Fruit fly (Drosophila melanogaster) whole organism, embryonic: Measurements from ENCODE around the gene CG1774.

Experiments used
- ATbp ChIP-seq: fragments of 200-800 bp; sonication (Bioruptor generic); optimal IDR thresholded peaks from 2 replicates; lab custom pipeline; 2017; ENCODE audit warnings: missing biosample characterization, mild to moderate bottlenecking, missing genetic modification characterization, missing genetic modification reagents
- Atf3 ChIP-seq: fragments of 200-800 bp; sonication (Bioruptor generic); optimal IDR thresholded peaks from 3 replicates; lab custom pipeline; 2016; ENCODE audit warnings: missing biosample characterization, missing genetic modification characterization
- CG10543 ChIP-seq: fragments of 200-800 bp; sonication (Bioruptor generic); optimal IDR thresholded peaks from 3 replicates; lab custom pipeline; 2017; ENCODE audit warnings: missing biosample characterization, mild to moderate bottlenecking, missing genetic modification characterization, moderate library complexity
- CG10565 ChIP-seq: fragments of 200-800 bp; sonication (Bioruptor generic); optimal IDR thresholded peaks from 3 replicates; lab custom pipeline; 2016; ENCODE audit warnings: missing biosample characterization, mild to moderate bottlenecking, missing genetic modification characterization
- CG11504 ChIP-seq: fragments of 200-800 bp; sonication (Bioruptor generic); optimal IDR thresholded peaks from 3 replicates; lab custom pipeline; 2019; ENCODE audit warnings: missing biosample characterization, mild to moderate bottlenecking, missing genetic modification characterization, moderate library complexity
- CG11723 ChIP-seq: fragments of 200-800 bp; sonication (Bioruptor generic); optimal IDR thresholded peaks from 2 replicates; lab custom pipeline; 2017; ENCODE audit warnings: missing biosample characterization, mild to moderate bottlenecking, missing genetic modification characterization
- CG12155 ChIP-seq: fragments of 200-800 bp; sonication (Bioruptor generic); optimal IDR thresholded peaks from 3 replicates; lab custom pipeline; 2016; ENCODE audit warnings: missing biosample characterization, missing genetic modification characterization
- CG17385 ChIP-seq: fragments of 200-800 bp; sonication (Bioruptor generic); optimal IDR thresholded peaks from 3 replicates; lab custom pipeline; 2018; ENCODE audit warnings: missing biosample characterization, mild to moderate bottlenecking, missing genetic modification characterization
- CG17568 ChIP-seq: fragments of 200-800 bp; sonication (Bioruptor generic); optimal IDR thresholded peaks from 2 replicates; lab custom pipeline; 2018; ENCODE audit warnings: missing biosample characterization, mild to moderate bottlenecking, missing genetic modification characterization, moderate library complexity
- CG2129 ChIP-seq: fragments of 200-800 bp; sonication (Bioruptor generic); IDR thresholded peaks from 2 replicates; pipeline ENCODE4 v1.3.6; 2022; ENCODE audit warnings: missing biosample characterization, missing genetic modification characterization; ENCODE audit not compliant: partially characterized antibody
- CG2875 ChIP-seq: fragments of 200-800 bp; sonication (Bioruptor generic); optimal IDR thresholded peaks from 2 replicates; lab custom pipeline; 2017; ENCODE audit warnings: missing biosample characterization, mild to moderate bottlenecking, missing genetic modification characterization, missing genetic modification reagents
- CG33557 ChIP-seq: fragments of 200-800 bp; sonication (Bioruptor generic); optimal IDR thresholded peaks from 2 replicates; lab custom pipeline; 2019; ENCODE audit warnings: missing biosample characterization, mild to moderate bottlenecking, missing genetic modification characterization, moderate library complexity
- CG4360 ChIP-seq: fragments of 200-800 bp; sonication (Bioruptor generic); IDR thresholded peaks from 2 replicates; pipeline ENCODE4 v1.3.6; 2022; ENCODE audit warnings: missing biosample characterization, missing genetic modification characterization
- CG6765 ChIP-seq: fragments of 200-800 bp; sonication (Bioruptor generic); optimal IDR thresholded peaks from 3 replicates; lab custom pipeline; 2017; ENCODE audit warnings: missing biosample characterization, mild to moderate bottlenecking, missing genetic modification characterization
- CG7963 ChIP-seq: fragments of 200-800 bp; sonication (Bioruptor generic); IDR thresholded peaks from 3 replicates; pipeline ENCODE4 v1.3.6; 2022; ENCODE audit warnings: missing biosample characterization, missing genetic modification characterization; ENCODE audit not compliant: partially characterized antibody
- CG8924 ChIP-seq: fragments of 200-800 bp; optimal IDR thresholded peaks from 3 replicates; lab custom pipeline; 2019; ENCODE audit warnings: missing biosample characterization, mild to moderate bottlenecking, missing genetic modification characterization, moderate library complexity
- CG9932 ChIP-seq: fragments of 200-800 bp; sonication (Bioruptor generic); IDR thresholded peaks from 2 replicates; pipeline ENCODE4 v1.3.6; 2022; ENCODE audit warnings: missing biosample characterization, missing genetic modification characterization
- Deaf1 ChIP-seq: fragments of 200-800 bp; optimal IDR thresholded peaks from 3 replicates; lab custom pipeline; 2019; ENCODE audit warnings: missing biosample characterization, mild to moderate bottlenecking, missing genetic modification characterization, moderate library complexity
- Eip74EF ChIP-seq, 2 experiments: fragments of 200-800 bp in 1 of 2; fragments of >200 bp in 1 of 2; sonication (Bioruptor generic) in 1 of 2; optimal IDR thresholded peaks; 2 replicates each; lab custom pipeline; 2017 to 2019; ENCODE audit warnings: missing biosample characterization in 2 of 2, missing genetic modification characterization in 2 of 2, mild to moderate bottlenecking in 1 of 2, moderate library complexity in 1 of 2
- Hmr ChIP-seq: fragments of 200-800 bp; sonication (Bioruptor generic); optimal IDR thresholded peaks from 3 replicates; lab custom pipeline; 2017; ENCODE audit warnings: mild to moderate bottlenecking, missing biosample characterization, missing genetic modification reagents, missing genetic modification characterization
- Jarid2 ChIP-seq: fragments of 200-800 bp; sonication (Bioruptor generic); optimal IDR thresholded peaks from 3 replicates; lab custom pipeline; 2017; ENCODE audit warnings: mild to moderate bottlenecking, missing biosample characterization, missing genetic modification reagents, missing genetic modification characterization
- MTF-1 ChIP-seq: fragments of 200-800 bp; sonication (Bioruptor generic); optimal IDR thresholded peaks from 2 replicates; lab custom pipeline; 2018; ENCODE audit warnings: missing biosample characterization, mild to moderate bottlenecking, missing genetic modification characterization, borderline replicate concordance
- NC2β ChIP-seq: fragments of 200-800 bp; sonication (Bioruptor generic); optimal IDR thresholded peaks from 2 replicates; lab custom pipeline; 2016; ENCODE audit warnings: missing biosample characterization, missing genetic modification characterization
- Nf-YB ChIP-seq: fragments of 200-800 bp; sonication (Bioruptor generic); optimal IDR thresholded peaks from 3 replicates; lab custom pipeline; 2019; ENCODE audit warnings: missing biosample characterization, mild to moderate bottlenecking, missing genetic modification characterization, moderate library complexity
- Nf-YC ChIP-seq: fragments of 200-800 bp; optimal IDR thresholded peaks from 3 replicates; lab custom pipeline; 2019; ENCODE audit warnings: missing biosample characterization, mild to moderate bottlenecking, missing genetic modification characterization, moderate library complexity
- Rx ChIP-seq: fragments of 200-800 bp; sonication (Bioruptor generic); IDR thresholded peaks from 2 replicates; pipeline ENCODE4 v1.3.6; 2022; ENCODE audit warnings: missing biosample characterization, missing genetic modification characterization
- bsh ChIP-seq, 2 experiments: fragments of 200-800 bp; sonication (Bioruptor generic); optimal IDR thresholded peaks; 2 replicates each; lab custom pipeline; 2017 to 2018; ENCODE audit warnings: mild to moderate bottlenecking in 2 of 2, missing biosample characterization in 2 of 2, missing genetic modification characterization in 2 of 2, moderate library complexity in 1 of 2
- cad ChIP-seq: fragments of >200 bp; optimal IDR thresholded peaks from 2 replicates; lab custom pipeline; 2017; ENCODE audit warnings: missing biosample characterization, missing genetic modification characterization
- cg ChIP-seq: fragments of 200-800 bp; sonication (Bioruptor generic); optimal IDR thresholded peaks from 3 replicates; lab custom pipeline; 2019; ENCODE audit warnings: missing biosample characterization, mild to moderate bottlenecking, missing genetic modification characterization, moderate library complexity
- crc ChIP-seq: fragments of 200-800 bp; sonication (Bioruptor generic); optimal IDR thresholded peaks from 2 replicates; lab custom pipeline; 2016; ENCODE audit warnings: missing biosample characterization, missing genetic modification characterization
- danr ChIP-seq: fragments of 200-800 bp; sonication (Bioruptor generic); IDR thresholded peaks from 2 replicates; pipeline ENCODE4 v1.3.6; 2022; ENCODE audit warnings: missing biosample characterization, missing genetic modification characterization
- dati ChIP-seq: fragments of 200-800 bp; sonication (Bioruptor generic); IDR thresholded peaks from 2 replicates; pipeline ENCODE4 v1.3.6; 2022; ENCODE audit warnings: missing biosample characterization, missing genetic modification characterization
- fd64A ChIP-seq: fragments of 200-800 bp; sonication (Bioruptor generic); optimal IDR thresholded peaks from 3 replicates; lab custom pipeline; 2018; ENCODE audit warnings: missing biosample characterization, mild to moderate bottlenecking, missing genetic modification characterization
- grau ChIP-seq: fragments of 200-800 bp; optimal IDR thresholded peaks from 3 replicates; lab custom pipeline; 2019; ENCODE audit warnings: missing biosample characterization, mild to moderate bottlenecking, missing genetic modification characterization, moderate library complexity
- jigr1 ChIP-seq: fragments of 200-800 bp; sonication (Bioruptor generic); IDR thresholded peaks from 3 replicates; pipeline ENCODE4 v1.3.6; 2022; ENCODE audit warnings: missing biosample characterization, missing genetic modification characterization
- kah ChIP-seq: fragments of 200-800 bp; sonication (Bioruptor generic); optimal IDR thresholded peaks from 2 replicates; lab custom pipeline; 2018; ENCODE audit warnings: missing biosample characterization, mild to moderate bottlenecking, missing genetic modification characterization
- lbe ChIP-seq: fragments of 200-800 bp; sonication (Bioruptor generic); optimal IDR thresholded peaks from 2 replicates; lab custom pipeline; 2016; ENCODE audit warnings: missing biosample characterization, mild to moderate bottlenecking, missing genetic modification characterization
- lmd ChIP-seq: fragments of 200-800 bp; sonication (Bioruptor generic); IDR thresholded peaks from 2 replicates; pipeline ENCODE4 v1.3.6; 2022; ENCODE audit warnings: missing biosample characterization, missing genetic modification characterization
- lola ChIP-seq, 3 experiments: fragments of >200 bp in 2 of 3; fragments of 200-800 bp in 1 of 3; sonication (Bioruptor generic) in 1 of 3; optimal IDR thresholded peaks; 2 replicates each; lab custom pipeline; 2017 to 2019; ENCODE audit warnings: missing biosample characterization in 3 of 3, missing genetic modification characterization in 3 of 3, mild to moderate bottlenecking in 1 of 3, moderate library complexity in 1 of 3
- sd ChIP-seq: fragments of 200-800 bp; sonication (Bioruptor generic); optimal IDR thresholded peaks from 3 replicates; lab custom pipeline; 2018; ENCODE audit warnings: missing biosample characterization, mild to moderate bottlenecking, missing genetic modification characterization, moderate library complexity
- sens ChIP-seq: fragments of 200-800 bp; sonication (Bioruptor generic); peaks from one replicate; lab custom pipeline; 2016; ENCODE audit warnings: missing biosample characterization, missing genetic modification characterization
- sr ChIP-seq: fragments of 200-800 bp; sonication (Bioruptor generic); IDR thresholded peaks from 3 replicates; pipeline ENCODE4 v1.3.6; 2022; ENCODE audit warnings: missing biosample characterization, missing genetic modification characterization
- ssp ChIP-seq: fragments of 200-800 bp; sonication (Bioruptor generic); IDR thresholded peaks from 2 replicates; pipeline ENCODE4 v1.3.6; 2022; ENCODE audit warnings: missing biosample characterization, missing genetic modification characterization
- stc ChIP-seq: fragments of 200-800 bp; sonication (Bioruptor generic); IDR thresholded peaks from 2 replicates; pipeline ENCODE4 v1.3.6; 2022; ENCODE audit warnings: missing biosample characterization, missing genetic modification characterization
- wdn ChIP-seq: fragments of 200-800 bp; sonication (Bioruptor generic); IDR thresholded peaks from 2 replicates; pipeline ENCODE4 v1.3.6; 2022; ENCODE audit warnings: missing biosample characterization, missing genetic modification characterization
- wek ChIP-seq: fragments of 200-800 bp; sonication (Bioruptor generic); optimal IDR thresholded peaks from 3 replicates; lab custom pipeline; 2018; ENCODE audit warnings: missing biosample characterization, mild to moderate bottlenecking, missing genetic modification characterization, moderate library complexity
- zf30C ChIP-seq: fragments of 200-800 bp; sonication (Bioruptor generic); optimal IDR thresholded peaks from 3 replicates; lab custom pipeline; 2018; ENCODE audit warnings: missing biosample characterization, mild to moderate bottlenecking, missing genetic modification characterization
- zfh2 ChIP-seq: fragments of 200-800 bp; sonication (Bioruptor generic); optimal IDR thresholded peaks from 2 replicates; lab custom pipeline; 2016; ENCODE audit warnings: missing biosample characterization, missing genetic modification characterization

The CG1774 gene

DNA sequence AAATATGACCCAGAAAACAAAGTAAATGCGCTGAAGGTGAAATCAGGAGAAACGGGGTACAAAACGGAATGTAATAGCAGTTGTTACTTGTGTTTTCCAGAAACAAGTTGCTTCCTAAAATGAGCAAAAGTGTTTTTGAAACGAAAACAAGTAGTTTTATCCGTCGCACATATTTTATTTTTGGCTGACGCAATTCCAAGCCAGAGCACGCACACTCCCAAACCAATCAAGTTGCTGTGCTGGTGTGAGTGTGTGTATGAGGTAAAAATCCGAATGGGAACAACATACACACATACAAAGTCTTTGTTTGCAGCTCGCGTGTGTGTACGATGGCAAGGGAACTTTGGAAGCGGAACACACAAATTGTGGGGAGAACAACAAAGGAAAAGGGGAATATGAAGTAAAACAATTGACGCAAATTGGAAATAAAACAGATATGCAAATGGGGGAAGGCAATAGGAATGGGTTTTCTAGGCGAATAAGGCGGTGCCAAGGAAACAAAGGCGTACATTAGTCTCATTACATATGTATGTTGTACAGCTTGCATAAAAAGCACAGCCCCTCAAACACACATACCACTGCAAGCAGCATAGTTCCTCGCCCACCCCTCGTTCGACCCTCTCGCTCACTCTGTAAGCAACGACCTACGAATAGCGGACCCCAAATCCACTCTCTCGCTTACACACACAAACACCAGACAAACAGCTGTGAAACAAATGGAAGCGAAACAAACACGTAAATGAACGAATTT lies 16.0 kb downstream of the CG1774 start (continued):
- TF ChIP-seq zfh2 (no peak), CG8924 (no peak), lbe (peak; percentile 11), sd (tag; lab: Kevin White, UChicago) (peak; percentile 79), danr (no peak), CG11504 (tag; lab: Kevin White, UChicago) (peak; percentile 9), sr (no peak), wek (GFP tag; lab: Kevin White, UChicago) (no peak), CG2875 (GFP tag; lab: Kevin White, UChicago) (no peak), CG17385 (GFP tag; lab: Kevin White, UChicago) (no peak), lmd (GFP tag; lab: Robert Waterston, UW) (no peak), Nf-YC (tag; lab: Kevin White, UChicago) (peak; percentile 51), Deaf1 (peak; percentile 17), bsh (GFP tag; optimal IDR thresholded peaks at IDR 0.05; lab: Kevin White, UChicago) (no peak), ssp (no peak), CG33557 (GFP tag; lab: Kevin White, UChicago) (no peak), kah (GFP tag; lab: Kevin White, UChicago) (peak; percentile 18), sens (GFP tag; lab: Kevin White, UChicago) (peak; percentile 76), Eip74EF (GFP tag; optimal IDR thresholded peaks at IDR 0.05; lab: Kevin White, UChicago) (no peak), Nf-YB (GFP tag; lab: Kevin White, UChicago) (no peak), crc (GFP tag; lab: Kevin White, UChicago) (peak; percentile 4), CG7963 (GFP tag; lab: Robert Waterston, UW) (no peak), dati (GFP tag; lab: Robert Waterston, UW) (no peak), CG17568 (GFP tag; lab: Kevin White, UChicago) (no peak), Hmr (GFP tag; lab: Kevin White, UChicago) (peak; percentile 45), ATbp (GFP tag; lab: Kevin White, UChicago) (no peak), CG10565 (no peak), CG11723 (no peak), cg (GFP tag; lab: Kevin White, UChicago) (peak; percentile 97), CG12155 (GFP tag; lab: Kevin White, UChicago) (no peak), lola (GFP tag; optimal IDR thresholded peaks at IDR 0.05; lab: Kevin White, UChicago) (peak in 1 of 3 experiments; percentile 66)
- TF ChIP-seq, all 482 proteins: peak for 69

DNA sequence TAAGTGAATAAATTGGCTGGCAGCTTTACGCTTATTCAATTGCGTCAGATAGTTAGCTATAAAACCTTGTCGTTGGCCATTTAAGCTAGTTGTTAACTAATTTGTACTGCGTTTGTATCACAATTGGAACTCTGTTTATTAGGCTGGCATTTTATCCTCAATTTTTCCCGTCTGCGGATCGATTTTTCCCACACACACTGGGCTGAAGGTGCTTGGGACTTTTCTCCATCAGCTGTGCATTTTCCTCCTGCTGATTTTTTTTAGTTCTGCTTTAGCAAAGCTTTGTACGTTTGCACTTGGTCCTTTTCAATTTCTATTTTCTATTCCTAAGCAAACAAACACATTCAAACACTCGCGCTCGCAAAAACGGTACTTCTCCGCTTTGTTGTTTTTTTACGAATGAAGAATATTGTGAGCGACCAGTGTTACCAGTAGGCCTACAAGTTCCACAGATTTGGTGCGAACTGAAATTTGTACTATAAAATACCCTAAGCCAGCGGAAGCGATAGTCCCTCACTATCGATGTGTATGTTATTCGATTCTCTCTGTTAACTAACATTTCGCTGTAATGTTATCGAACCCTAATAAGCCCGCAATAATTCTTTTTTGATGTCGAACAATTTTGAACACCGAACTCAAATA lies 16.9 kb downstream of the CG1774 start:
- TF ChIP-seq zf30C (GFP tag; lab: Kevin White, UChicago): peak; percentile 2
- TF ChIP-seq Atf3 (GFP tag; lab: Kevin White, UChicago): no peak
- peak; percentile 33 for TF ChIP-seq CG10543 (GFP tag; lab: Kevin White, UChicago)
- no peak for TF ChIP-seq CG4360 (GFP tag; lab: Robert Waterston, UW)
- no peak for TF ChIP-seq fd64A (GFP tag; lab: Kevin White, UChicago)
- TF ChIP-seq CG2129 (GFP tag; lab: Robert Waterston, UW): no peak
- TF ChIP-seq grau (tag; lab: Kevin White, UChicago): peak; percentile 59
- TF ChIP-seq Jarid2 (GFP tag; lab: Kevin White, UChicago): peak; percentile 77
- TF ChIP-seq cad: no peak
- peak; percentile 47 for TF ChIP-seq CG6765
- no peak for TF ChIP-seq CG9932
- TF ChIP-seq CG12155 (GFP tag; lab: Kevin White, UChicago): peak; percentile 18
- no peak for TF ChIP-seq MTF-1
- no peak for TF ChIP-seq wdn (GFP tag; lab: Robert Waterston, UW)
- no peak for TF ChIP-seq jigr1 (GFP tag; lab: Robert Waterston, UW)
- TF ChIP-seq NC2β: peak; percentile 43
- no peak for TF ChIP-seq Rx (GFP tag; lab: Robert Waterston, UW)
- TF ChIP-seq stc (GFP tag; lab: Robert Waterston, UW): no peak
